Worm (Caenorhabditis elegans) whole organism, mixed stage, embryonic: ENCODE measurements around the gene EGAP1.5.

Source experiments
- M03D4.4 ChIP-seq: sonication (generic microtip); optimal IDR thresholded peaks from 2 replicates; lab custom pipeline; 2017; ENCODE audit warnings: mild to moderate bottlenecking, missing genetic modification characterization, missing compliant biosample characterization
- ceh-43 ChIP-seq: fragments of 200-800 bp; sonication (Bioruptor generic); optimal IDR thresholded peaks from 2 replicates; lab custom pipeline; 2018; ENCODE audit warnings: mild to moderate bottlenecking, missing genetic modification characterization, moderate library complexity, missing compliant biosample characterization
- ces-1 ChIP-seq: fragments of 150-350 bp; optimal IDR thresholded peaks from 2 replicates; lab custom pipeline; 2014; ENCODE audit warnings: missing biosample characterization, missing genetic modification reagents, missing genetic modification characterization
- elt-3 ChIP-seq: fragments of 150-350 bp; optimal IDR thresholded peaks from 2 replicates; lab custom pipeline; 2014; ENCODE audit warnings: missing biosample characterization, missing genetic modification characterization
- nhr-237 ChIP-seq: fragments of 150-350 bp; optimal IDR thresholded peaks from 2 replicates; lab custom pipeline; 2014; ENCODE audit warnings: missing biosample characterization, missing genetic modification characterization
- pha-4 ChIP-seq: fragments of 150-350 bp; optimal IDR thresholded peaks from 2 replicates; lab custom pipeline; 2018; ENCODE audit warnings: missing biosample characterization, missing genetic modification reagents, missing genetic modification characterization
- snpc-4 ChIP-seq: fragments of 150-350 bp; optimal IDR thresholded peaks from 2 replicates; lab custom pipeline; 2014; ENCODE audit warnings: missing biosample characterization, missing genetic modification characterization
- unc-120 ChIP-seq: sonication (generic microtip); optimal IDR thresholded peaks from 2 replicates; lab custom pipeline; 2017; ENCODE audit warnings: missing genetic modification characterization, missing compliant biosample characterization; ENCODE audit not compliant: poor library complexity, severe bottlenecking
- unc-39 ChIP-seq: fragments of 150-350 bp; optimal IDR thresholded peaks from 2 replicates; lab custom pipeline; 2014; ENCODE audit warnings: missing biosample characterization, missing genetic modification characterization

- TF ChIP-seq unc-39 (tag; lab: Kevin White, UChicago), result no peak
- no peak for TF ChIP-seq nhr-237 (tag; lab: Kevin White, UChicago)
- TF ChIP-seq elt-3, result no peak
- TF ChIP-seq unc-120 (tag; lab: Kevin White, UChicago), result no peak
- no peak for TF ChIP-seq snpc-4 (tag; lab: Kevin White, UChicago)
- no peak for TF ChIP-seq ceh-43 (GFP tag; lab: Kevin White, UChicago)
- no peak for TF ChIP-seq M03D4.4
- no peak for TF ChIP-seq ces-1 (GFP tag; lab: Kevin White, UChicago)
- no peak for TF ChIP-seq pha-4 (tag; lab: Kevin White, UChicago)
These were observed 47.5 kb upstream of the EGAP1.5 start, which contains the start of gene C28H8.5 for ce11 chrIII:5884007-5884406.
